Worm (Caenorhabditis elegans) whole organism, L3 larva: ENCODE data around the gene gon-14.

ENCODE experiments used
- ceh-16 ChIP-seq: sonication (generic microtip); optimal IDR thresholded peaks from 2 replicates; lab custom pipeline; 2017; ENCODE audit warnings: missing biosample characterization, missing genetic modification characterization
- elt-2 ChIP-seq: sonication (generic microtip); optimal IDR thresholded peaks from 2 replicates; lab custom pipeline; 2016; ENCODE audit warnings: missing genetic modification reagents, mild to moderate bottlenecking, missing genetic modification characterization, missing compliant biosample characterization
- fos-1 ChIP-seq: fragments of 150-350 bp; optimal IDR thresholded peaks from 2 replicates; lab custom pipeline; 2014; ENCODE audit warnings: missing biosample characterization, missing genetic modification characterization
- nhr-11 ChIP-seq: fragments of 150-350 bp; optimal IDR thresholded peaks from 2 replicates; lab custom pipeline; 2014; ENCODE audit warnings: missing biosample characterization, missing genetic modification characterization
- nhr-12 ChIP-seq: fragments of 150-350 bp; optimal IDR thresholded peaks from 2 replicates; lab custom pipeline; 2014; ENCODE audit warnings: missing biosample characterization, missing genetic modification characterization
- nhr-28 ChIP-seq: fragments of 150-350 bp; optimal IDR thresholded peaks from 2 replicates; lab custom pipeline; 2014; ENCODE audit warnings: missing biosample characterization, missing genetic modification characterization
- nhr-77 ChIP-seq: fragments of 150-350 bp; optimal IDR thresholded peaks from 2 replicates; lab custom pipeline; 2014; ENCODE audit warnings: missing biosample characterization, missing genetic modification characterization
- snpc-4 ChIP-seq: fragments of 150-350 bp; optimal IDR thresholded peaks from 2 replicates; lab custom pipeline; 2014; ENCODE audit warnings: missing biosample characterization, missing genetic modification characterization
- tbx-2 ChIP-seq: sonication (generic microtip); optimal IDR thresholded peaks from 2 replicates; lab custom pipeline; 2016; ENCODE audit warnings: mild to moderate bottlenecking, missing genetic modification characterization, missing compliant biosample characterization
- unc-39 ChIP-seq: sonication (generic microtip); optimal IDR thresholded peaks from 4 replicates; lab custom pipeline; 2017; ENCODE audit warnings: missing biosample characterization, missing genetic modification characterization
- ztf-4 ChIP-seq: fragments of 150-350 bp; optimal IDR thresholded peaks from 2 replicates; lab custom pipeline; 2014; ENCODE audit warnings: missing biosample characterization, missing genetic modification characterization

DNA sequence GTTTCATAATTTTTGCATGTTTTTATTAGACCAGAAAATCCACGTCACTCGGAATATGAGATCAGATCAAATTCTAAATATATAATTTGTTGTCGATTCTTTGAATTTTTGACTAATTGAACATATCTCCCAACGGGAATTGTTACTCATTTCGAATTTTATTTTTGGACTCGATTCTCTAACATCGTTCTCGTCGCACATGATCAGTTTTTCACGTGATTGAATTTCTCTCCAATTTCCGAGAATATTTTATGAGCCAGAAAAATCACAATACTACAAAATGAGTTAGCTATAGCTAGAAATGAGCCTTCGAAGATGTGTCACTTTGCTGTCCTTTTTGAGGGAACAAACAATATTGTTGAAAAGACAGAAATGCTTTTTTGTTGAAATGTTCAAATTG, 19.8 kb upstream of the gon-14 start:
- TF ChIP-seq ztf-4 (tag; lab: Kevin White, UChicago) (no peak), tbx-2 (tag; lab: Kevin White, UChicago) (no peak), unc-39 (tag; lab: Kevin White, UChicago) (no peak), nhr-11 (tag; lab: Kevin White, UChicago) (peak; percentile 70), elt-2 (tag; lab: Kevin White, UChicago) (no peak), nhr-12 (tag; lab: Kevin White, UChicago) (no peak), nhr-28 (tag; lab: Kevin White, UChicago) (no peak), fos-1 (no peak), ceh-16 (tag; lab: Kevin White, UChicago) (no peak), nhr-77 (tag; lab: Kevin White, UChicago) (no peak), snpc-4 (no peak)
